Fruit fly (Drosophila melanogaster) whole organism, embryonic: ENCODE results near the gene CG34116.

Experiments used
- ATbp ChIP-seq: fragments of 200-800 bp; sonication (Bioruptor generic); optimal IDR thresholded peaks from 2 replicates; lab custom pipeline; 2017; ENCODE audit warnings: missing biosample characterization, mild to moderate bottlenecking, missing genetic modification characterization, missing genetic modification reagents
- B-H2 ChIP-seq: fragments of 200-800 bp; sonication (Bioruptor generic); optimal IDR thresholded peaks from 2 replicates; lab custom pipeline; 2018; ENCODE audit warnings: missing biosample characterization, mild to moderate bottlenecking, missing genetic modification characterization
- CG10209 ChIP-seq: fragments of 200-800 bp; sonication (Bioruptor generic); optimal IDR thresholded peaks from 3 replicates; lab custom pipeline; 2017; ENCODE audit warnings: missing biosample characterization, mild to moderate bottlenecking, missing genetic modification characterization, missing genetic modification reagents
- CG10267 ChIP-seq: fragments of 200-800 bp; sonication (Bioruptor generic); optimal IDR thresholded peaks from 2 replicates; lab custom pipeline; 2018; ENCODE audit warnings: missing biosample characterization, mild to moderate bottlenecking, missing genetic modification characterization, moderate library complexity
- CG10654 ChIP-seq: fragments of 200-800 bp; sonication (Bioruptor generic); optimal IDR thresholded peaks from 2 replicates; lab custom pipeline; 2016; ENCODE audit warnings: missing biosample characterization, missing genetic modification characterization
- CG11085 ChIP-seq: fragments of 200-800 bp; sonication (Bioruptor generic); IDR thresholded peaks from 2 replicates; pipeline ENCODE4 v1.3.6; 2022; ENCODE audit warnings: missing biosample characterization, missing genetic modification characterization
- CG11093 ChIP-seq: fragments of 200-800 bp; sonication (Bioruptor generic); IDR thresholded peaks from 3 replicates; pipeline ENCODE4 v1.3.6; 2022; ENCODE audit warnings: missing biosample characterization, missing genetic modification characterization
- CG11504 ChIP-seq: fragments of 200-800 bp; sonication (Bioruptor generic); optimal IDR thresholded peaks from 3 replicates; lab custom pipeline; 2019; ENCODE audit warnings: missing biosample characterization, mild to moderate bottlenecking, missing genetic modification characterization, moderate library complexity
- CG12071 ChIP-seq: fragments of 200-800 bp; sonication (Bioruptor generic); optimal IDR thresholded peaks from 3 replicates; lab custom pipeline; 2018; ENCODE audit warnings: missing biosample characterization, mild to moderate bottlenecking, missing genetic modification characterization
- CG12219 ChIP-seq: fragments of 200-800 bp; sonication (Bioruptor generic); optimal IDR thresholded peaks from 3 replicates; lab custom pipeline; 2018; ENCODE audit warnings: missing biosample characterization, mild to moderate bottlenecking, missing genetic modification characterization
- CG13775 ChIP-seq: fragments of 200-800 bp; sonication (Bioruptor generic); optimal IDR thresholded peaks from 3 replicates; lab custom pipeline; 2017; ENCODE audit warnings: missing biosample characterization, mild to moderate bottlenecking, missing genetic modification characterization
- CG14667 ChIP-seq: fragments of 200-800 bp; sonication (Bioruptor generic); IDR thresholded peaks from 2 replicates; pipeline ENCODE4 v1.3.6; 2022; ENCODE audit warnings: missing biosample characterization, missing genetic modification characterization
- CG14965 ChIP-seq: fragments of 200-800 bp; sonication (Bioruptor generic); optimal IDR thresholded peaks from 2 replicates; lab custom pipeline; 2016; ENCODE audit warnings: missing biosample characterization, missing genetic modification characterization, borderline replicate concordance
- CG15269 ChIP-seq: fragments of 200-800 bp; sonication (Bioruptor generic); optimal IDR thresholded peaks from 2 replicates; lab custom pipeline; 2018; ENCODE audit warnings: missing biosample characterization, mild to moderate bottlenecking, missing genetic modification characterization, moderate library complexity
- CG17359 ChIP-seq: fragments of 200-800 bp; sonication (Bioruptor generic); optimal IDR thresholded peaks from 3 replicates; lab custom pipeline; 2018; ENCODE audit warnings: missing biosample characterization, mild to moderate bottlenecking, missing genetic modification characterization, moderate library complexity
- CG2202 ChIP-seq: fragments of 200-800 bp; sonication (Bioruptor generic); optimal IDR thresholded peaks from 2 replicates; lab custom pipeline; 2018; ENCODE audit warnings: missing biosample characterization, mild to moderate bottlenecking, missing genetic modification characterization
- CG3065 ChIP-seq: fragments of 200-800 bp; sonication (Bioruptor generic); optimal IDR thresholded peaks from 2 replicates; lab custom pipeline; 2016; ENCODE audit warnings: missing biosample characterization, missing genetic modification characterization
- CG3726 ChIP-seq: fragments of 200-800 bp; sonication (Bioruptor generic); IDR thresholded peaks from 3 replicates; pipeline ENCODE4, ENCODE4 v1.3.6; 2022; ENCODE audit warnings: missing biosample characterization, missing genetic modification characterization
- CG4360 ChIP-seq: fragments of 200-800 bp; sonication (Bioruptor generic); IDR thresholded peaks from 2 replicates; pipeline ENCODE4 v1.3.6; 2022; ENCODE audit warnings: missing biosample characterization, missing genetic modification characterization
- CG4617 ChIP-seq: fragments of 200-800 bp; sonication (Bioruptor generic); optimal IDR thresholded peaks from 3 replicates; lab custom pipeline; 2016; ENCODE audit warnings: missing biosample characterization, missing genetic modification characterization, borderline replicate concordance
- CG4854 ChIP-seq: fragments of 200-800 bp; sonication (Bioruptor generic); optimal IDR thresholded peaks from 2 replicates; lab custom pipeline; 2016; ENCODE audit warnings: missing biosample characterization, missing genetic modification characterization, inconsistent platforms
- CG5180 ChIP-seq: fragments of 200-800 bp; sonication (Bioruptor generic); optimal IDR thresholded peaks from 3 replicates; lab custom pipeline; 2017; ENCODE audit warnings: missing biosample characterization, missing genetic modification characterization, mild to moderate bottlenecking, moderate library complexity, missing genetic modification reagents
- CTCF ChIP-seq: fragments of 200-800 bp; sonication (Bioruptor generic); optimal IDR thresholded peaks from 2 replicates; lab custom pipeline; 2017; ENCODE audit warnings: missing biosample characterization, mild to moderate bottlenecking, missing genetic modification characterization, moderate library complexity
- Dip2 ChIP-seq: fragments of 200-800 bp; sonication (Bioruptor generic); IDR thresholded peaks from 2 replicates; pipeline ENCODE4 v1.3.6; 2022; ENCODE audit warnings: missing biosample characterization, missing genetic modification characterization
- ERR ChIP-seq: fragments of 200-800 bp; sonication (Bioruptor generic); optimal IDR thresholded peaks from 2 replicates; lab custom pipeline; 2016; ENCODE audit warnings: missing biosample characterization, missing genetic modification characterization
- Ets65A ChIP-seq: fragments of 200-800 bp; sonication (Bioruptor generic); peaks from one replicate; lab custom pipeline; 2016; ENCODE audit warnings: missing biosample characterization, missing genetic modification characterization
- Fer3 ChIP-seq: fragments of 200-800 bp; sonication (Bioruptor generic); optimal IDR thresholded peaks from 2 replicates; lab custom pipeline; 2018; ENCODE audit warnings: missing biosample characterization, mild to moderate bottlenecking, missing genetic modification characterization, moderate library complexity
- H15 ChIP-seq: fragments of 200-800 bp; sonication (Bioruptor generic); IDR thresholded peaks from 3 replicates; pipeline ENCODE4 v1.3.6; 2022; ENCODE audit warnings: missing biosample characterization, missing genetic modification characterization
- H2.0 ChIP-seq: fragments of 200-800 bp; sonication (Bioruptor generic); IDR thresholded peaks from 2 replicates; pipeline ENCODE4 v1.3.6; 2022; ENCODE audit warnings: missing biosample characterization, missing genetic modification characterization
- HLHmδ ChIP-seq: fragments of 200-800 bp; sonication (Bioruptor generic); optimal IDR thresholded peaks from 2 replicates; lab custom pipeline; 2018; ENCODE audit warnings: missing biosample characterization, mild to moderate bottlenecking, missing genetic modification characterization, moderate library complexity
- Hey ChIP-seq: fragments of 200-800 bp; sonication (Bioruptor generic); optimal IDR thresholded peaks from 3 replicates; lab custom pipeline; 2018; ENCODE audit warnings: missing biosample characterization, mild to moderate bottlenecking, missing genetic modification characterization
- Hr78 ChIP-seq, 2 experiments: fragments of 200-800 bp in 1 of 2; fragments of >200 bp in 1 of 2; sonication (Bioruptor generic) in 1 of 2; optimal IDR thresholded peaks; 2 replicates each; lab custom pipeline; 2017 to 2019; ENCODE audit warnings: missing biosample characterization in 2 of 2, missing genetic modification characterization in 2 of 2, mild to moderate bottlenecking in 1 of 2, moderate library complexity in 1 of 2
- Kr ChIP-seq: fragments of 200-800 bp; sonication (Bioruptor generic); optimal IDR thresholded peaks from 2 replicates; lab custom pipeline; 2017; ENCODE audit warnings: missing biosample characterization, mild to moderate bottlenecking, missing genetic modification characterization
- NC2α ChIP-seq: fragments of 200-800 bp; sonication (Bioruptor generic); optimal IDR thresholded peaks from 2 replicates; lab custom pipeline; 2016; ENCODE audit warnings: missing biosample characterization, missing genetic modification characterization
- Pdp1 ChIP-seq, 2 experiments: fragments of 200-800 bp; sonication (Bioruptor generic); optimal IDR thresholded peaks; 3 replicates each; lab custom pipeline; 2016; ENCODE audit warnings: missing biosample characterization in 2 of 2, missing genetic modification characterization in 2 of 2, mild to moderate bottlenecking in 1 of 2, moderate library complexity in 1 of 2
- cato ChIP-seq: fragments of 200-800 bp; sonication (Bioruptor generic); optimal IDR thresholded peaks from 2 replicates; lab custom pipeline; 2016; ENCODE audit warnings: missing biosample characterization, missing genetic modification characterization, borderline replicate concordance
- chn ChIP-seq: fragments of 200-800 bp; sonication (Bioruptor generic); optimal IDR thresholded peaks from 2 replicates; lab custom pipeline; 2016; ENCODE audit warnings: missing biosample characterization, missing genetic modification characterization
- emc ChIP-seq: fragments of 200-800 bp; sonication (Bioruptor generic); optimal IDR thresholded peaks from 2 replicates; lab custom pipeline; 2016; ENCODE audit warnings: missing biosample characterization, missing genetic modification characterization
- esg ChIP-seq: fragments of 200-800 bp; sonication (Bioruptor generic); conservative IDR thresholded peaks from 2 replicates; pipeline ENCODE4 v1.3.6; 2022; ENCODE audit warnings: missing biosample characterization, missing genetic modification characterization
- gce ChIP-seq: fragments of 200-800 bp; sonication (Bioruptor generic); IDR thresholded peaks from 3 replicates; pipeline ENCODE4 v1.3.6; 2022; ENCODE audit warnings: missing biosample characterization, missing genetic modification characterization
- luna ChIP-seq: fragments of 200-800 bp; sonication (Bioruptor generic); optimal IDR thresholded peaks from 2 replicates; lab custom pipeline; 2016; ENCODE audit warnings: missing biosample characterization, missing genetic modification characterization
- mirr ChIP-seq: fragments of 200-800 bp; sonication (Bioruptor generic); optimal IDR thresholded peaks from 3 replicates; lab custom pipeline; 2018; ENCODE audit warnings: missing biosample characterization, mild to moderate bottlenecking, missing genetic modification characterization
- nau ChIP-seq: fragments of 200-800 bp; sonication (Bioruptor generic); optimal IDR thresholded peaks from 3 replicates; lab custom pipeline; 2017; ENCODE audit warnings: missing biosample characterization, mild to moderate bottlenecking, missing genetic modification characterization, missing genetic modification reagents
- odd ChIP-seq: fragments of 200-800 bp; sonication (Bioruptor generic); optimal IDR thresholded peaks from 2 replicates; lab custom pipeline; 2017; ENCODE audit warnings: missing biosample characterization, mild to moderate bottlenecking, missing genetic modification characterization
- pfk ChIP-seq: fragments of 200-800 bp; sonication (Bioruptor generic); optimal IDR thresholded peaks from 2 replicates; lab custom pipeline; 2018; ENCODE audit warnings: missing biosample characterization, mild to moderate bottlenecking, missing genetic modification characterization, moderate library complexity
- salm ChIP-seq: fragments of 200-800 bp; sonication (Bioruptor generic); optimal IDR thresholded peaks from 2 replicates; lab custom pipeline; 2018; ENCODE audit warnings: missing biosample characterization, mild to moderate bottlenecking, missing genetic modification characterization
- slou ChIP-seq: fragments of 200-800 bp; sonication (Bioruptor generic); optimal IDR thresholded peaks from 3 replicates; lab custom pipeline; 2016; ENCODE audit warnings: missing biosample characterization, missing genetic modification characterization
- ssp ChIP-seq: fragments of 200-800 bp; sonication (Bioruptor generic); IDR thresholded peaks from 2 replicates; pipeline ENCODE4 v1.3.6; 2022; ENCODE audit warnings: missing biosample characterization, missing genetic modification characterization
- tna ChIP-seq: fragments of 200-800 bp; sonication (Bioruptor generic); IDR thresholded peaks from 2 replicates; pipeline ENCODE4 v1.3.6; 2022; ENCODE audit warnings: missing biosample characterization, missing genetic modification characterization; ENCODE audit not compliant: partially characterized antibody
- tx ChIP-seq: fragments of 200-800 bp; sonication (Bioruptor generic); optimal IDR thresholded peaks from 2 replicates; lab custom pipeline; 2016; ENCODE audit warnings: missing biosample characterization, missing genetic modification characterization
- unc-4 ChIP-seq: fragments of 200-800 bp; sonication (Bioruptor generic); IDR thresholded peaks from 2 replicates; pipeline ENCODE4 v1.3.6; 2022; ENCODE audit warnings: missing biosample characterization, missing genetic modification characterization; ENCODE audit not compliant: partially characterized antibody
- usp ChIP-seq: fragments of >200 bp; optimal IDR thresholded peaks from 2 replicates; lab custom pipeline; 2017; ENCODE audit warnings: missing biosample characterization, missing genetic modification characterization

CG34116 gene

DNA sequence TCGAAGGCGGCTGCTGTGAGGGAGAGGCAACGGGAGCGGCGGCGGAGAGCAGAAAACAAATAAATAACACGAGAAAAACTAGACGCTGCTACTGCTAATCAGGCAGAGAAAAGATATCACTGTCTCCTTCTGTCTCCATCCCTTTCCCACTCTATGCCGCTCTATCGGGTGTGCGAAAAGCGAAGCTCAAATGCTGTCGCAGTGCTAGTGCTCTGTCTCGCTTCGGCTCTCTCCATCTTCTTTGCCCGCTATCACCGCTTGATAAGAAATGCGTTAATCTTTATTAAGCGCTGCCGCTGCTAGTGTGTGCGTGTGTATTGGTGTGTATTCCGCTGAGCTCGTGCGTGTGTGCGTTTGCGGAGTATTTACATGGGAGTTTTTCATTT is 14.2 kb downstream of the CG34116 start (continued):
- no peak for TF ChIP-seq CG3726 (GFP tag; lab: Robert Waterston, UW)
- no peak for TF ChIP-seq CG4360 (GFP tag; lab: Robert Waterston, UW)
- TF ChIP-seq slou = no peak
- TF ChIP-seq B-H2 (GFP tag; lab: Kevin White, UChicago) = peak; percentile 52
- no peak for TF ChIP-seq Fer3 (tag; lab: Kevin White, UChicago)
- peak; percentile 5 for TF ChIP-seq ATbp (GFP tag; lab: Kevin White, UChicago)
- no peak for TF ChIP-seq H2.0 (GFP tag; lab: Robert Waterston, UW)
- TF ChIP-seq Hey = no peak
- TF ChIP-seq unc-4 (GFP tag; lab: Robert Waterston, UW) = no peak; the same call in 1 of the 2 replicates
- TF ChIP-seq tna = no peak
- no peak for TF ChIP-seq gce (GFP tag; lab: Robert Waterston, UW)
- TF ChIP-seq mirr (GFP tag; lab: Kevin White, UChicago) = peak; percentile 70
- no peak for TF ChIP-seq pfk
- TF ChIP-seq Pdp1 (GFP tag; optimal IDR thresholded peaks at IDR 0.05; lab: Kevin White, UChicago) = no peak
- no peak for TF ChIP-seq CG14965
- peak; percentile 32 for TF ChIP-seq CG5180 (GFP tag; lab: Kevin White, UChicago)
- no peak for TF ChIP-seq CG4617 (GFP tag; lab: Kevin White, UChicago)
- TF ChIP-seq odd = peak; percentile 20
- TF ChIP-seq Kr (GFP tag; lab: Kevin White, UChicago) = no peak
- no peak for TF ChIP-seq Dip2 (GFP tag; lab: Robert Waterston, UW)
- no peak for TF ChIP-seq NC2α (GFP tag; lab: Kevin White, UChicago)
- TF ChIP-seq CG11093 (GFP tag; lab: Robert Waterston, UW) = no peak
- peak; percentile 38 for TF ChIP-seq CG12219 (GFP tag; lab: Kevin White, UChicago)
- no peak for TF ChIP-seq chn (GFP tag; lab: Kevin White, UChicago)
- TF ChIP-seq CG13775 = no peak
- no peak for TF ChIP-seq usp (GFP tag; lab: Kevin White, UChicago)
- TF ChIP-seq CG15269 (tag; lab: Kevin White, UChicago) = no peak
- TF ChIP-seq ERR (GFP tag; lab: Kevin White, UChicago) = no peak
- peak; percentile 21 for TF ChIP-seq HLHmδ (GFP tag; lab: Kevin White, UChicago)
- TF ChIP-seq salm (tag; lab: Kevin White, UChicago) = peak; percentile 1
- no peak for TF ChIP-seq CG10267 (tag; lab: Kevin White, UChicago)
- no peak for TF ChIP-seq esg (GFP tag; lab: Robert Waterston, UW)
- peak; percentile 18 for TF ChIP-seq nau (GFP tag; lab: Kevin White, UChicago)
- TF ChIP-seq CG11504 = no peak
- TF ChIP-seq CG10654 (GFP tag; lab: Kevin White, UChicago) = no peak
- no peak for TF ChIP-seq CG3065 (GFP tag; lab: Kevin White, UChicago)
- no peak for TF ChIP-seq Hr78 (GFP tag; optimal IDR thresholded peaks at IDR 0.05; lab: Kevin White, UChicago)
- TF ChIP-seq CG2202 (tag; lab: Kevin White, UChicago) = no peak
- no peak for TF ChIP-seq CG11085 (GFP tag; lab: Robert Waterston, UW)
- no peak for TF ChIP-seq emc (GFP tag; lab: Kevin White, UChicago)
- no peak for TF ChIP-seq tx (GFP tag; lab: Kevin White, UChicago)
- no peak for TF ChIP-seq H15
- no peak for TF ChIP-seq ssp (GFP tag; lab: Robert Waterston, UW)
- TF ChIP-seq CG17359 (tag; lab: Kevin White, UChicago) = peak; percentile 7
- no peak for TF ChIP-seq Ets65A (GFP tag; lab: Kevin White, UChicago)
- no peak for TF ChIP-seq luna (GFP tag; lab: Kevin White, UChicago)
- TF ChIP-seq CG14667 (GFP tag; lab: Robert Waterston, UW) = no peak
- no peak for TF ChIP-seq cato (GFP tag; lab: Kevin White, UChicago)
- TF ChIP-seq CG12071 (GFP tag; lab: Kevin White, UChicago) = peak; percentile 41
- TF ChIP-seq CG10209 (GFP tag; lab: Kevin White, UChicago) = no peak
- TF ChIP-seq CG4854 = no peak
- TF ChIP-seq CTCF = no peak
